Worm (Caenorhabditis elegans): Measurements from ENCODE around the gene F31D5.2.

DNA sequence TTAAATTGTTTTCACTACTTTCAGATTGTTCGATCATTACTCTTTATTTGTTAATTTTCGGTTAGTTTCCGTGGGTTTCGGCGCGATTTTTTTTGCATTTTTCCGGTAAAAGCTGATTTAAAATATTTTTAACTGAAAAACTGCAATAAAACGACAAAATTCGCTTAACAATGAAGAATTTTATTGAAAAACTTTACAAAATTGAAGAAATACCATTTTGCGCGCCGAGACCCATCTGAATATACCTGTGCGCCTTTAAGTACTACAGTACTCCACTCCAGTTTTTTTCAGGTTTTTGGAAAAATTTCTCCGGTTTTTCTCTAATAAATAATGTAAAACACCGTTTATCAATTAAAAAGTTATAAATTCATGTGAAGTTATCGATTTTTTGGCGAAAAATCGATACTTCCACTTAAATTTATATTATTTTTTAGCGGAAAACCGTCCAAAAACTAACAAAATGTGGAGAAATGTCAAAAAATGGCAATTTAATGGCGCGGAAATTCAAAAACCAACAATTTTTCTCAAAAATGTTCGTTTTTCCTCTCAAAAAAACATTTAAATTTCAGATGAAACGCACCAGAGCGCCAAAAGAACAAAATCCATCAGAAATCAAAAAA, 15.5 kb downstream of the F31D5.2 start, which contains the start of gene C16A11.10:
- TF ChIP-seq lsy-2 (tag; optimal IDR thresholded peaks at IDR 0.05) (no peak), nhr-237 (tag; optimal IDR thresholded peaks at IDR 0.05) (no peak), pha-4 (tag; optimal IDR thresholded peaks at IDR 0.05) (no peak), elt-3 (tag; optimal IDR thresholded peaks at IDR 0.05) (no peak), ztf-11 (tag; optimal IDR thresholded peaks at IDR 0.05) (no peak), nhr-12 (tag; optimal IDR thresholded peaks at IDR 0.05) (no peak), blmp-1 (tag; optimal IDR thresholded peaks at IDR 0.05) (no peak), mab-5 (tag; optimal IDR thresholded peaks at IDR 0.05) (no peak), nhr-28 (tag; optimal IDR thresholded peaks at IDR 0.05) (no peak), ces-1 (GFP tag; optimal IDR thresholded peaks at IDR 0.05) (no peak), ceh-39 (tag; optimal IDR thresholded peaks at IDR 0.05) (no peak), lin-13 (tag; optimal IDR thresholded peaks at IDR 0.05) (no peak), unc-120 (tag; optimal IDR thresholded peaks at IDR 0.05; ENCODE audit: poor library complexity, severe bottlenecking) (no peak)
